Fruit fly (Drosophila melanogaster) whole organism, prepupa: Measurements from ENCODE around the gene CG4267.

Experiments
- Blimp-1 ChIP-seq: fragments of 200-800 bp; sonication (Bioruptor generic); optimal IDR thresholded peaks from 3 replicates; lab custom pipeline; 2017; ENCODE audit warnings: missing biosample characterization, missing genetic modification characterization, mild to moderate bottlenecking, moderate library complexity, missing genetic modification reagents
- CG10631 ChIP-seq: fragments of 200-800 bp; sonication (Bioruptor generic); optimal IDR thresholded peaks from 2 replicates; lab custom pipeline; 2016; ENCODE audit warnings: missing biosample characterization, missing genetic modification characterization
- CG11762 ChIP-seq: fragments of 200-800 bp; sonication (Bioruptor generic); optimal IDR thresholded peaks from 3 replicates; lab custom pipeline; 2016; ENCODE audit warnings: missing biosample characterization, missing genetic modification characterization; ENCODE audit not compliant: insufficient read depth
- CG1621 ChIP-seq: fragments of 200-800 bp; sonication (Bioruptor generic); optimal IDR thresholded peaks from 3 replicates; lab custom pipeline; 2018; ENCODE audit warnings: missing biosample characterization, mild to moderate bottlenecking, missing genetic modification characterization
- CG16779 ChIP-seq: fragments of 200-800 bp; sonication (Bioruptor generic); optimal IDR thresholded peaks from 3 replicates; lab custom pipeline; 2017; ENCODE audit warnings: missing biosample characterization, mild to moderate bottlenecking, missing genetic modification characterization
- CG3032 ChIP-seq: fragments of 200-800 bp; optimal IDR thresholded peaks from 2 replicates; lab custom pipeline; 2019; ENCODE audit warnings: missing biosample characterization, mild to moderate bottlenecking, missing genetic modification characterization, moderate library complexity
- CG32006 ChIP-seq: fragments of 200-800 bp; sonication (Bioruptor generic); optimal IDR thresholded peaks from 3 replicates; lab custom pipeline; 2017; ENCODE audit warnings: missing biosample characterization, mild to moderate bottlenecking, missing genetic modification characterization
- CG34406 ChIP-seq: fragments of 200-800 bp; sonication (Bioruptor generic); optimal IDR thresholded peaks from 3 replicates; lab custom pipeline; 2016; ENCODE audit warnings: missing biosample characterization, missing genetic modification characterization
- CG3919 ChIP-seq: fragments of 200-800 bp; sonication (Bioruptor generic); optimal IDR thresholded peaks from 3 replicates; lab custom pipeline; 2016; ENCODE audit warnings: missing biosample characterization, missing genetic modification characterization
- CG4318 ChIP-seq: fragments of 200-800 bp; sonication (Bioruptor generic); optimal IDR thresholded peaks from 3 replicates; lab custom pipeline; 2017; ENCODE audit warnings: missing biosample characterization, mild to moderate bottlenecking, missing genetic modification characterization
- CG6163 ChIP-seq: fragments of 200-800 bp; sonication (Bioruptor generic); IDR thresholded peaks from 3 replicates; pipeline ENCODE4 v1.3.6; 2022; ENCODE audit warnings: missing biosample characterization, missing genetic modification characterization
- CG6276 ChIP-seq: fragments of 200-800 bp; sonication (Bioruptor generic); optimal IDR thresholded peaks from 2 replicates; lab custom pipeline; 2017; ENCODE audit warnings: missing biosample characterization, mild to moderate bottlenecking, missing genetic modification characterization
- CG6808 ChIP-seq: fragments of 200-800 bp; sonication (Bioruptor generic); optimal IDR thresholded peaks from 3 replicates; lab custom pipeline; 2017; ENCODE audit warnings: missing biosample characterization, missing genetic modification characterization, mild to moderate bottlenecking, moderate library complexity, missing genetic modification reagents
- CG6854 ChIP-seq: fragments of 200-800 bp; sonication (Bioruptor generic); optimal IDR thresholded peaks from 2 replicates; lab custom pipeline; 2017; ENCODE audit warnings: missing biosample characterization, mild to moderate bottlenecking, missing genetic modification characterization
- CG7368 ChIP-seq: fragments of 200-800 bp; sonication (Bioruptor generic); optimal IDR thresholded peaks from 3 replicates; lab custom pipeline; 2016; ENCODE audit warnings: missing biosample characterization, missing genetic modification characterization
- CG8119 ChIP-seq: fragments of 200-800 bp; sonication (Bioruptor generic); IDR thresholded peaks from 3 replicates; pipeline ENCODE4 v1.3.6; 2022; ENCODE audit warnings: missing biosample characterization, missing genetic modification characterization
- CG8632 ChIP-seq: fragments of 200-800 bp; sonication (Bioruptor generic); optimal IDR thresholded peaks from 3 replicates; lab custom pipeline; 2016; ENCODE audit warnings: missing biosample characterization, missing genetic modification characterization
- CG9139 ChIP-seq: fragments of 200-800 bp; sonication (Bioruptor generic); optimal IDR thresholded peaks from 3 replicates; lab custom pipeline; 2017; ENCODE audit warnings: missing biosample characterization, mild to moderate bottlenecking, missing genetic modification characterization
- Eip93F ChIP-seq: fragments of 200-800 bp; sonication (Bioruptor generic); optimal IDR thresholded peaks from 2 replicates; lab custom pipeline; 2016; ENCODE audit warnings: missing biosample characterization, mild to moderate bottlenecking, missing genetic modification characterization
- Ets96B ChIP-seq: fragments of 200-800 bp; optimal IDR thresholded peaks from 2 replicates; lab custom pipeline; 2019; ENCODE audit warnings: missing biosample characterization, mild to moderate bottlenecking, missing genetic modification characterization, moderate library complexity
- Hr38 ChIP-seq: sonication (Bioruptor generic); optimal IDR thresholded peaks from 2 replicates; lab custom pipeline; 2016; ENCODE audit warnings: missing biosample characterization, missing genetic modification characterization
- Hr39 ChIP-seq: fragments of 200-800 bp; sonication (Bioruptor generic); optimal IDR thresholded peaks from 2 replicates; lab custom pipeline; 2016; ENCODE audit warnings: missing biosample characterization, missing genetic modification characterization
- Lpt ChIP-seq: fragments of 200-800 bp; sonication (Bioruptor generic); optimal IDR thresholded peaks from 3 replicates; lab custom pipeline; 2016; ENCODE audit warnings: missing biosample characterization, missing genetic modification characterization
- Met ChIP-seq: fragments of 200-800 bp; sonication (Bioruptor generic); optimal IDR thresholded peaks from 3 replicates; lab custom pipeline; 2016; ENCODE audit warnings: missing biosample characterization, missing genetic modification characterization
- OdsH ChIP-seq: fragments of 200-800 bp; sonication (Bioruptor generic); optimal IDR thresholded peaks from 3 replicates; lab custom pipeline; 2016; ENCODE audit warnings: missing biosample characterization, missing genetic modification characterization
- Sox102F ChIP-seq: fragments of 200-800 bp; sonication (Bioruptor generic); optimal IDR thresholded peaks from 2 replicates; lab custom pipeline; 2016; ENCODE audit warnings: missing biosample characterization, mild to moderate bottlenecking, missing genetic modification characterization
- Sox15 ChIP-seq: fragments of 200-800 bp; sonication (Bioruptor generic); optimal IDR thresholded peaks from 3 replicates; lab custom pipeline; 2016; ENCODE audit warnings: missing biosample characterization, missing genetic modification characterization
- achi ChIP-seq: fragments of 200-800 bp; sonication (Bioruptor generic); optimal IDR thresholded peaks from 3 replicates; lab custom pipeline; 2016; ENCODE audit warnings: missing biosample characterization, missing genetic modification characterization
- dac ChIP-seq: fragments of 200-800 bp; sonication (Bioruptor generic); optimal IDR thresholded peaks from 2 replicates; lab custom pipeline; 2017; ENCODE audit warnings: missing biosample characterization, mild to moderate bottlenecking, missing genetic modification characterization
- eg ChIP-seq: fragments of 200-800 bp; sonication (Bioruptor generic); IDR thresholded peaks from 3 replicates; pipeline ENCODE4 v1.3.6; 2022; ENCODE audit warnings: missing biosample characterization, missing genetic modification characterization
- fd59A ChIP-seq: fragments of 200-800 bp; sonication (Bioruptor generic); optimal IDR thresholded peaks from 2 replicates; lab custom pipeline; 2017; ENCODE audit warnings: missing biosample characterization, mild to moderate bottlenecking, missing genetic modification characterization, missing genetic modification reagents
- fd85E ChIP-seq: fragments of 200-800 bp; sonication (Bioruptor generic); optimal IDR thresholded peaks from 3 replicates; lab custom pipeline; 2016; ENCODE audit warnings: missing biosample characterization, missing genetic modification characterization
- fkh ChIP-seq: fragments of 200-800 bp; sonication (Bioruptor generic); optimal IDR thresholded peaks from 3 replicates; lab custom pipeline; 2017; ENCODE audit warnings: missing biosample characterization, mild to moderate bottlenecking, missing genetic modification characterization, moderate library complexity
- net ChIP-seq: fragments of 200-800 bp; sonication (Bioruptor generic); optimal IDR thresholded peaks from 3 replicates; lab custom pipeline; 2016; ENCODE audit warnings: missing biosample characterization, missing genetic modification characterization
- pdm3 ChIP-seq: fragments of 200-800 bp; sonication (Bioruptor generic); optimal IDR thresholded peaks from 3 replicates; lab custom pipeline; 2016; ENCODE audit warnings: missing biosample characterization, missing genetic modification characterization
- salr ChIP-seq, 2 experiments: fragments of 200-800 bp; sonication (Bioruptor generic); optimal IDR thresholded peaks; 3 replicates each; lab custom pipeline; 2016 to 2018; ENCODE audit warnings: missing biosample characterization in 2 of 2, missing genetic modification characterization in 2 of 2, mild to moderate bottlenecking in 1 of 2
- spab ChIP-seq: fragments of 200-800 bp; sonication (Bioruptor generic); optimal IDR thresholded peaks from 2 replicates; lab custom pipeline; 2017; ENCODE audit warnings: missing biosample characterization, mild to moderate bottlenecking, missing genetic modification characterization, missing genetic modification reagents
- svp ChIP-seq: fragments of 200-800 bp; sonication (Bioruptor generic); peaks from one replicate; lab custom pipeline; 2016; ENCODE audit warnings: missing biosample characterization, missing genetic modification characterization
- topi ChIP-seq: fragments of 200-800 bp; sonication (Bioruptor generic); optimal IDR thresholded peaks from 3 replicates; lab custom pipeline; 2016; ENCODE audit warnings: missing biosample characterization, missing genetic modification characterization
- vri ChIP-seq: fragments of 200-800 bp; sonication (Bioruptor generic); optimal IDR thresholded peaks from 3 replicates; lab custom pipeline; 2016; ENCODE audit warnings: missing biosample characterization, mild to moderate bottlenecking, missing genetic modification characterization

The CG4267 gene

dm6 chr2L:2196590-2197474, 45.3 kb upstream of the CG4267 start (continued):
- TF ChIP-seq CG9139 (GFP tag; lab: Kevin White, UChicago) (peak; percentile 67), Hr38 (GFP tag; lab: Kevin White, UChicago) (no peak), spab (GFP tag; lab: Kevin White, UChicago) (no peak), Ets96B (tag; lab: Kevin White, UChicago) (peak; percentile 44), dac (GFP tag; lab: Kevin White, UChicago) (peak; percentile 34), CG3919 (GFP tag; lab: Kevin White, UChicago) (peak; percentile 32), CG6808 (GFP tag; lab: Kevin White, UChicago) (peak; percentile 55), Met (GFP tag; lab: Kevin White, UChicago) (peak; percentile 74), Lpt (GFP tag; lab: Kevin White, UChicago) (peak; percentile 41), CG6163 (GFP tag; lab: Robert Waterston, UW) (no peak), CG1621 (tag; lab: Kevin White, UChicago) (peak; percentile 93), eg (GFP tag; lab: Robert Waterston, UW) (no peak), Sox15 (no peak), svp (GFP tag; lab: Kevin White, UChicago) (peak; percentile 100), fd85E (GFP tag; lab: Kevin White, UChicago) (no peak), CG6854 (GFP tag; lab: Kevin White, UChicago) (peak; percentile 43), CG4318 (GFP tag; lab: Kevin White, UChicago) (peak; percentile 37), CG7368 (GFP tag; lab: Kevin White, UChicago) (no peak), OdsH (GFP tag; lab: Kevin White, UChicago) (peak; percentile 68), net (GFP tag; lab: Kevin White, UChicago) (peak; percentile 47), CG34406 (GFP tag; lab: Kevin White, UChicago) (peak; percentile 1), vri (GFP tag; lab: Kevin White, UChicago) (peak; percentile 96), pdm3 (GFP tag; lab: Kevin White, UChicago) (peak; percentile 69), fkh (GFP tag; lab: Kevin White, UChicago) (peak; percentile 99), CG8119 (no peak), topi (GFP tag; lab: Kevin White, UChicago) (peak; percentile 58), Eip93F (GFP tag; lab: Kevin White, UChicago) (no peak), Sox102F (GFP tag; lab: Kevin White, UChicago) (peak; percentile 43), CG6276 (GFP tag; lab: Kevin White, UChicago) (peak; percentile 21), Blimp-1 (peak; percentile 21), CG11762 (GFP tag; lab: Kevin White, UChicago) (peak; percentile 30), Hr39 (peak; percentile 77)

- TF ChIP-seq CG8632 = peak; percentile 33
- TF ChIP-seq salr (GFP tag; optimal IDR thresholded peaks at IDR 0.05; lab: Kevin White, UChicago) = peak in 1 of 2 experiments; percentile 36
- TF ChIP-seq CG3032 (tag; lab: Kevin White, UChicago) = no peak
- TF ChIP-seq CG16779 (tag; lab: Kevin White, UChicago) = no peak
- peak; percentile 10 for TF ChIP-seq fd59A
- peak; percentile 22 for TF ChIP-seq achi
- TF ChIP-seq fkh (GFP tag; lab: Kevin White, UChicago) = peak; percentile 61
- peak; percentile 26 for TF ChIP-seq CG10631 (GFP tag; lab: Kevin White, UChicago)
- TF ChIP-seq CG32006 = peak; percentile 3
- peak; percentile 48 for TF ChIP-seq CG6276 (GFP tag; lab: Kevin White, UChicago)
Measured at dm6 chr2L:2197475-2198118, 44.6 kb upstream of the CG4267 start, which contains the start of gene COX7AL2. COX7AL2 (minus strand) TSS chr2L:2197912.
